Fruit fly (Drosophila melanogaster) whole organism, embryonic: ENCODE results near the gene CG43294.

Experiments
- CG18764 ChIP-seq: fragments of 200-800 bp; sonication (Bioruptor generic); optimal IDR thresholded peaks from 3 replicates; lab custom pipeline; 2016; ENCODE audit warnings: missing biosample characterization, missing genetic modification characterization
- CG2116 ChIP-seq: fragments of 200-800 bp; sonication (Bioruptor generic); optimal IDR thresholded peaks from 3 replicates; lab custom pipeline; 2018; ENCODE audit warnings: missing biosample characterization, mild to moderate bottlenecking, missing genetic modification characterization
- CG30403 ChIP-seq: fragments of 200-800 bp; sonication (Bioruptor generic); optimal IDR thresholded peaks from 3 replicates; lab custom pipeline; 2016; ENCODE audit warnings: missing biosample characterization, missing genetic modification characterization
- CG6791 ChIP-seq: fragments of 200-800 bp; sonication (Bioruptor generic); IDR thresholded peaks from 3 replicates; pipeline ENCODE4 v1.3.6; 2022; ENCODE audit warnings: missing biosample characterization, missing genetic modification characterization; ENCODE audit not compliant: partially characterized antibody
- CG9817 ChIP-seq: fragments of 200-800 bp; sonication (Bioruptor generic); optimal IDR thresholded peaks from 2 replicates; lab custom pipeline; 2018; ENCODE audit warnings: missing biosample characterization, mild to moderate bottlenecking, missing genetic modification characterization, moderate library complexity
- Sry-δ ChIP-seq: fragments of 200-800 bp; sonication (Bioruptor generic); optimal IDR thresholded peaks from 2 replicates; lab custom pipeline; 2016; ENCODE audit warnings: missing biosample characterization, missing genetic modification characterization
- Taf1 ChIP-seq: fragments of 200-800 bp; sonication (Bioruptor generic); IDR thresholded peaks from 2 replicates; pipeline ENCODE4 v1.3.6; 2022; ENCODE audit warnings: missing biosample characterization, missing genetic modification characterization
- crc ChIP-seq: fragments of 200-800 bp; sonication (Bioruptor generic); optimal IDR thresholded peaks from 2 replicates; lab custom pipeline; 2016; ENCODE audit warnings: missing biosample characterization, missing genetic modification characterization
- h ChIP-seq: fragments of >200 bp; optimal IDR thresholded peaks from 2 replicates; lab custom pipeline; 2017
- psq ChIP-seq: fragments of 200-800 bp; sonication (Bioruptor generic); optimal IDR thresholded peaks from 2 replicates; lab custom pipeline; 2017; ENCODE audit warnings: missing biosample characterization, missing genetic modification characterization
- sens ChIP-seq: fragments of 200-800 bp; sonication (Bioruptor generic); peaks from one replicate; lab custom pipeline; 2016; ENCODE audit warnings: missing biosample characterization, missing genetic modification characterization
- tx ChIP-seq: fragments of 200-800 bp; sonication (Bioruptor generic); optimal IDR thresholded peaks from 2 replicates; lab custom pipeline; 2016; ENCODE audit warnings: missing biosample characterization, missing genetic modification characterization
- unpg ChIP-seq: fragments of 200-800 bp; sonication (Bioruptor generic); optimal IDR thresholded peaks from 3 replicates; lab custom pipeline; 2018; ENCODE audit warnings: missing biosample characterization, mild to moderate bottlenecking, missing genetic modification characterization, moderate library complexity

- TF ChIP-seq CG6791 (GFP tag; lab: Robert Waterston, UW) (0 out of 3 replicates have a peak, but pooled peaks have one; percentile 43), CG2116 (no peak), tx (GFP tag; lab: Kevin White, UChicago) (no peak), CG30403 (GFP tag; lab: Kevin White, UChicago) (no peak), sens (GFP tag; lab: Kevin White, UChicago) (no peak), psq (GFP tag; lab: Kevin White, UChicago) (no peak), CG9817 (tag; lab: Kevin White, UChicago) (no peak), CG18764 (GFP tag; lab: Kevin White, UChicago) (no peak), crc (no peak), Sry-δ (GFP tag; lab: Kevin White, UChicago) (no peak), unpg (GFP tag; lab: Kevin White, UChicago) (no peak), h (lab: Kevin White, UChicago) (no peak), Taf1 (GFP tag; lab: Robert Waterston, UW) (no peak)
Measured at dm6 chr3L:12004136-12004535, 46.1 kb downstream of the CG43294 start.
